Worm (Caenorhabditis elegans) whole organism, L4 larva: ENCODE data around the gene cest-9.2.
A peak's percentile ranks its signal among the peaks of the same experiment; 100 is the strongest.

ENCODE experiments used
- D1046.2 ChIP-seq: fragments of 200-800 bp; sonication (Bioruptor generic); IDR thresholded peaks from 2 replicates; pipeline ENCODE4 v1.3.6; 2022; ENCODE audit warnings: missing genetic modification characterization, missing compliant biosample characterization
- F37D6.2 ChIP-seq: sonication (generic microtip); optimal IDR thresholded peaks from 2 replicates; lab custom pipeline; 2016; ENCODE audit warnings: mild to moderate bottlenecking, missing genetic modification characterization, missing compliant biosample characterization
- F49E8.2 ChIP-seq: sonication (generic microtip); optimal IDR thresholded peaks from 2 replicates; lab custom pipeline; 2016; ENCODE audit warnings: missing compliant biosample characterization, mild to moderate bottlenecking, missing genetic modification characterization, borderline replicate concordance
- Y105C5A.15 ChIP-seq: fragments of 200-800 bp; sonication (Bioruptor generic); IDR thresholded peaks from 2 replicates; pipeline ENCODE4 v1.3.6; 2022; ENCODE audit warnings: missing genetic modification characterization, missing compliant biosample characterization
- ZK546.5 ChIP-seq, 2 experiments: sonication (generic microtip); optimal IDR thresholded peaks; 2 replicates each; lab custom pipeline; 2017; ENCODE audit warnings: missing biosample characterization in 2 of 2, missing genetic modification characterization in 2 of 2
- aha-1 ChIP-seq: fragments of 150-350 bp; peaks from one replicate; lab custom pipeline; 2014; ENCODE audit warnings: missing biosample characterization, missing genetic modification characterization
- aly-2 ChIP-seq: sonication (generic microtip); optimal IDR thresholded peaks from 2 replicates; lab custom pipeline; 2018; ENCODE audit warnings: missing biosample characterization, missing genetic modification characterization
- attf-4 ChIP-seq: sonication (generic microtip); optimal IDR thresholded peaks from 3 replicates; lab custom pipeline; 2017; ENCODE audit warnings: missing biosample characterization, missing genetic modification characterization
- ceh-32 ChIP-seq: sonication (generic microtip); optimal IDR thresholded peaks from 2 replicates; lab custom pipeline; 2016; ENCODE audit warnings: mild to moderate bottlenecking, missing genetic modification characterization, missing compliant biosample characterization; ENCODE audit not compliant: poor library complexity
- ceh-62 ChIP-seq: sonication (generic microtip); optimal IDR thresholded peaks from 2 replicates; lab custom pipeline; 2017; ENCODE audit warnings: missing biosample characterization, missing genetic modification characterization
- ceh-82 ChIP-seq: sonication (generic microtip); optimal IDR thresholded peaks from 2 replicates; lab custom pipeline; 2017; ENCODE audit warnings: missing biosample characterization, missing genetic modification characterization
- cey-2 ChIP-seq: sonication (generic microtip); optimal IDR thresholded peaks from 3 replicates; lab custom pipeline; 2017; ENCODE audit warnings: missing genetic modification characterization, mild to moderate bottlenecking, missing compliant biosample characterization, antibody characterized with exemption, borderline replicate concordance; ENCODE audit not compliant: insufficient read depth
- daf-16 ChIP-seq, 3 experiments: sonication (generic microtip); optimal IDR thresholded peaks; 2 replicates each; lab custom pipeline; 2016 to 2017; ENCODE audit warnings: missing genetic modification characterization in 3 of 3, missing genetic modification reagents in 3 of 3, mild to moderate bottlenecking in 2 of 3, missing compliant biosample characterization in 2 of 3, missing biosample characterization in 1 of 3, moderate library complexity in 1 of 3
- daf-8 ChIP-seq: fragments of 200-800 bp; sonication (Bioruptor generic); IDR thresholded peaks from 2 replicates; pipeline ENCODE4 v1.3.6; 2022; ENCODE audit warnings: missing genetic modification characterization, missing compliant biosample characterization
- dmd-6 ChIP-seq: fragments of 200-800 bp; sonication (Bioruptor generic); IDR thresholded peaks from 2 replicates; pipeline ENCODE4 v1.3.6; 2022; ENCODE audit warnings: missing genetic modification reagents, missing genetic modification characterization, missing compliant biosample characterization
- dmd-9 ChIP-seq: fragments of 200-800 bp; sonication (Bioruptor generic); IDR thresholded peaks from 2 replicates; pipeline ENCODE4 v1.3.6; 2022; ENCODE audit warnings: missing genetic modification reagents, missing genetic modification characterization, missing compliant biosample characterization
- dve-1 ChIP-seq: sonication (generic microtip); optimal IDR thresholded peaks from 2 replicates; lab custom pipeline; 2017; ENCODE audit warnings: antibody characterized with exemption, mild to moderate bottlenecking, missing genetic modification characterization, missing compliant biosample characterization; ENCODE audit not compliant: insufficient read depth
- fkh-10 ChIP-seq: fragments of 150-350 bp; optimal IDR thresholded peaks from 2 replicates; lab custom pipeline; 2014; ENCODE audit warnings: missing biosample characterization, missing genetic modification reagents, missing genetic modification characterization
- hlh-11 ChIP-seq: fragments of 200-800 bp; sonication (Bioruptor generic); optimal IDR thresholded peaks from 2 replicates; lab custom pipeline; 2018; ENCODE audit warnings: mild to moderate bottlenecking, missing genetic modification characterization, missing compliant biosample characterization
- lin-1 ChIP-seq: fragments of 200-800 bp; sonication (Bioruptor generic); IDR thresholded peaks from 2 replicates; pipeline ENCODE4 v1.3.6; 2022; ENCODE audit warnings: missing genetic modification reagents, missing genetic modification characterization, missing compliant biosample characterization
- lin-13 ChIP-seq: fragments of 150-350 bp; optimal IDR thresholded peaks from 2 replicates; lab custom pipeline; 2014; ENCODE audit warnings: missing biosample characterization, missing genetic modification reagents, missing genetic modification characterization
- lir-3 ChIP-seq: sonication (generic microtip); optimal IDR thresholded peaks from 2 replicates; lab custom pipeline; 2016; ENCODE audit warnings: mild to moderate bottlenecking, missing genetic modification characterization, missing compliant biosample characterization
- mdl-1 ChIP-seq, 2 experiments: fragments of 150-350 bp in 1 of 2; sonication (generic microtip) in 1 of 2; optimal IDR thresholded peaks; 2 replicates each; lab custom pipeline; 2014 to 2017; ENCODE audit warnings: missing biosample characterization in 2 of 2, missing genetic modification characterization in 2 of 2
- mes-2 ChIP-seq: sonication (generic microtip); optimal IDR thresholded peaks from 2 replicates; lab custom pipeline; 2016; ENCODE audit warnings: missing genotype, mild to moderate bottlenecking, missing genetic modification characterization, missing compliant biosample characterization; ENCODE audit not compliant: poor library complexity, severe bottlenecking
- mxl-2 ChIP-seq: fragments of 200-800 bp; sonication (Bioruptor generic); conservative IDR thresholded peaks from 2 replicates; pipeline ENCODE4 v1.3.6; 2022; ENCODE audit warnings: missing genetic modification reagents, missing genetic modification characterization, missing compliant biosample characterization
- nhr-28 ChIP-seq: fragments of 150-350 bp; optimal IDR thresholded peaks from 2 replicates; lab custom pipeline; 2014; ENCODE audit warnings: missing biosample characterization, missing genetic modification characterization
- nhr-6 ChIP-seq: fragments of 150-350 bp; optimal IDR thresholded peaks from 2 replicates; lab custom pipeline; 2014; ENCODE audit warnings: missing biosample characterization, missing genetic modification characterization
- nhr-77 ChIP-seq: fragments of 150-350 bp; optimal IDR thresholded peaks from 2 replicates; lab custom pipeline; 2014; ENCODE audit warnings: missing biosample characterization, missing genetic modification characterization
- php-3 ChIP-seq: fragments of 200-800 bp; sonication (Bioruptor generic); IDR thresholded peaks from 2 replicates; pipeline ENCODE4 v1.3.6; 2022; ENCODE audit warnings: missing genetic modification reagents, missing genetic modification characterization, missing compliant biosample characterization
- pqm-1 ChIP-seq: sonication (generic microtip); optimal IDR thresholded peaks from 2 replicates; lab custom pipeline; 2017; ENCODE audit warnings: missing biosample characterization, missing genetic modification characterization
- skn-1 ChIP-seq: fragments of 150-350 bp; optimal IDR thresholded peaks from 2 replicates; lab custom pipeline; 2014; ENCODE audit warnings: missing biosample characterization, missing genetic modification characterization
- snpc-1.2 ChIP-seq: fragments of 200-800 bp; sonication (Bioruptor generic); IDR thresholded peaks from 2 replicates; pipeline ENCODE4 v1.3.6; 2022; ENCODE audit warnings: missing genetic modification reagents, missing genetic modification characterization, missing compliant biosample characterization
- snpc-4 ChIP-seq: fragments of 150-350 bp; optimal IDR thresholded peaks from 2 replicates; lab custom pipeline; 2014; ENCODE audit warnings: missing biosample characterization, missing genetic modification characterization
- spr-3 ChIP-seq: fragments of 200-800 bp; sonication (Bioruptor generic); optimal IDR thresholded peaks from 2 replicates; lab custom pipeline; 2018; ENCODE audit warnings: mild to moderate bottlenecking, missing genetic modification characterization, missing compliant biosample characterization
- unc-130 ChIP-seq: sonication (generic microtip); optimal IDR thresholded peaks from 2 replicates; lab custom pipeline; 2016; ENCODE audit warnings: missing genetic modification reagents, missing genetic modification characterization, missing compliant biosample characterization
- unc-39 ChIP-seq: sonication (generic microtip); optimal IDR thresholded peaks from 2 replicates; lab custom pipeline; 2017; ENCODE audit warnings: missing biosample characterization, missing genetic modification characterization
- unc-62 ChIP-seq, 3 experiments: fragments of 150-350 bp in 1 of 3; sonication (generic microtip); optimal IDR thresholded peaks in 2 of 3; peaks in 1 of 3; 1 replicate in 1 of 3; 2 replicates in 2 of 3; lab custom pipeline; 2014 to 2017; ENCODE audit warnings: missing biosample characterization in 3 of 3, missing genetic modification characterization in 3 of 3, missing genetic modification reagents in 3 of 3, missing genotype in 1 of 3
- zag-1 ChIP-seq: fragments of 150-350 bp; optimal IDR thresholded peaks from 2 replicates; lab custom pipeline; 2014; ENCODE audit warnings: missing biosample characterization, missing genetic modification characterization
- ztf-7 ChIP-seq: fragments of 150-350 bp; optimal IDR thresholded peaks from 2 replicates; lab custom pipeline; 2014; ENCODE audit warnings: missing biosample characterization, missing genetic modification characterization

cest-9.2 gene

DNA sequence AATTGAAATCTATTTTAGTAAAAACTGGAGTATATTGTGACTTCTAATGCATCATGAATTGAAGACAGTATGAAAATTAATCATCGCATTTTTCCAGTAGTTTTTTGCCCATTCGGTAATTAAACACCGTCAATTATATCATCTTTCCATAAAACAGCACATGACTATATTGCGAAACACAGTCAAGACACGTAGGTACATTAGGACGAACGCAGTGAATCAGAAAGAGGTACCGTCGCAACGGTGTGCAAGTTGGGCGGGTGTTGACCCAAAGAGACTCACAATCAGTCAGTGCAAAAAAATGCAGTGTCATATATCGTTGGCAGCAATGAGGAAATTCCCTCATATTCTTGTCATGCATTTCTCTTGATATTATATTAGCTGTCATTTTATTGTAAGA lies 12.5 kb downstream of the cest-9.2 start:
- TF ChIP-seq nhr-77 (tag; lab: Kevin White, UChicago) (no peak), aha-1 (peak; percentile 5), F49E8.2 (no peak), daf-16 (GFP tag; optimal IDR thresholded peaks at IDR 0.05; lab: Kevin White, UChicago) (no peak), daf-16 (tag; optimal IDR thresholded peaks at IDR 0.05; lab: Kevin White, UChicago) (peak; percentile 61), dve-1 (tag; lab: Kevin White, UChicago) (peak; percentile 28), nhr-28 (tag; lab: Kevin White, UChicago) (peak; percentile 16), mdl-1 (tag; optimal IDR thresholded peaks at IDR 0.05; lab: Kevin White, UChicago) (peak in 1 of 2 experiments; percentile 47), D1046.2 (GFP tag; lab: Robert Waterston, UW) (no peak), pqm-1 (tag; lab: Kevin White, UChicago) (peak; percentile 21), nhr-6 (tag; lab: Kevin White, UChicago) (peak; percentile 74), hlh-11 (peak; percentile 5), mxl-2 (GFP tag; lab: Robert Waterston, UW) (no peak), ztf-7 (no peak), F37D6.2 (tag; lab: Kevin White, UChicago) (no peak), aly-2 (tag; lab: Kevin White, UChicago) (no peak)

DNA sequence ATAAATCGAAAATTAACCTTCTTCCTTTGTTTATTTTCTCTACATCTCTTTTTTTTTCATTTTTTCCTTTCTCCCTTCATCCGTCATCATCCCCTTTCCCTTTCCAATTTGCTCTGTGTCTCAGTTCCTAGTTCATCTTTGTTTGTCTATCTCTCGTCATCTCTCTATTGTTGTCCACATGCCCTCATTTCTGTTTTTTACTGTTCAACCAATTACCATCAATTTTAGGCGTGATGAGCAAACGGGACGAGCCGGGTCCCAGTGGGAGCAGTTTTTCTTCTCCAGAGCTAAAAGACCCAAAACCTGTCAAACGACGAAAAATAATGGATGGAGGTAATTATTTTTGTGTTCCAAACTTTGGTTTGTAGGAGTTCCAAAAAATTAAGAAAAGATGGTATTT lies 13.5 kb downstream of the cest-9.2 start, which contains the start of gene C23H4.6:
Gene C23H4.6 (plus strand): TSS at position 219 of the 400 bp plus-strand sequence.
- TF ChIP-seq snpc-4 (tag; lab: Kevin White, UChicago) (no peak), lir-3 (tag; lab: Kevin White, UChicago) (no peak), dmd-9 (no peak), unc-62 (GFP tag; optimal IDR thresholded peaks at IDR 0.05 in 1 of 2; lab: Kevin White, UChicago) (peak in 1 of 2 experiments; percentile 6), unc-62 (tag; optimal IDR thresholded peaks at IDR 0.05; lab: Kevin White, UChicago) (no peak), lin-1 (GFP tag; lab: Robert Waterston, UW) (no peak), aha-1 (peak; percentile 92), cey-2 (tag; lab: Kevin White, UChicago) (no peak), skn-1 (tag; lab: Kevin White, UChicago) (no peak), ceh-62 (tag; lab: Kevin White, UChicago) (no peak), mxl-2 (GFP tag; lab: Robert Waterston, UW) (no peak), Y105C5A.15 (no peak), mdl-1 (tag; optimal IDR thresholded peaks at IDR 0.05; lab: Kevin White, UChicago) (no peak), fkh-10 (GFP tag; lab: Kevin White, UChicago) (no peak), ceh-82 (tag; lab: Kevin White, UChicago) (no peak)
- TF ChIP-seq, all 104 proteins: peak for 2

DNA sequence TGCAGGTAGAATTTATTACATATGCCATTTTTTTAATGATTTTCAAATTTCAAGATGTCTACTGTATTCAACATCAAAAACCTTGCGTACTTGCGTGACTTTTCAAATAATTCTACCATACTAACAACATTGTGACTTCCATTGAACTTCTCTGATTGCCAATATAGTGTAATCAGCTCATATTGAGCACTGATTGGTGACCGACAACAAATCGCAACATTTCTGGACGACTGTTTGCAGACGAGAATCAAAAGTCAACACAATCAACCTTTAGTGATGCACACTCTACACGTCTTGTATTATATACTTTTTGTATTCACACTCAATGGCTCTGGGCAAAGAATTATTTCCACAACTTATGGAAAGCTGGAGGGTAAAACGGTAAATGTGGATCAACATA lies 19.5 kb downstream of the cest-9.2 start, which contains the start of gene cest-3:
Gene cest-3 (plus strand): TSS at position 190 of the 400 bp plus-strand sequence.
- TF ChIP-seq zag-1 (tag; lab: Kevin White, UChicago) (no peak), php-3 (GFP tag; lab: Robert Waterston, UW) (no peak), unc-62 (GFP tag; optimal IDR thresholded peaks at IDR 0.05 in 1 of 2; lab: Kevin White, UChicago) (no peak), unc-62 (tag; optimal IDR thresholded peaks at IDR 0.05; lab: Kevin White, UChicago) (no peak), unc-130 (GFP tag; lab: Kevin White, UChicago) (no peak), mes-2 (tag; lab: Kevin White, UChicago) (no peak), snpc-1.2 (GFP tag; lab: Robert Waterston, UW) (no peak), nhr-28 (tag; lab: Kevin White, UChicago) (peak; percentile 68), unc-39 (tag; lab: Kevin White, UChicago) (no peak), nhr-77 (tag; lab: Kevin White, UChicago) (peak; percentile 38), ceh-32 (tag; lab: Kevin White, UChicago) (no peak), spr-3 (no peak), hlh-11 (peak; percentile 24), daf-8 (GFP tag; lab: Robert Waterston, UW) (no peak), attf-4 (tag; lab: Kevin White, UChicago) (no peak), daf-16 (GFP tag; optimal IDR thresholded peaks at IDR 0.05; lab: Kevin White, UChicago) (no peak), daf-16 (tag; optimal IDR thresholded peaks at IDR 0.05; lab: Kevin White, UChicago) (peak; percentile 89), dve-1 (tag; lab: Kevin White, UChicago) (peak; percentile 5), lin-13 (GFP tag; lab: Kevin White, UChicago) (no peak), dmd-6 (GFP tag; lab: Robert Waterston, UW) (peak; percentile 51; the same call in 1 of the 2 replicates), snpc-4 (tag; lab: Kevin White, UChicago) (no peak), dmd-9 (no peak), pqm-1 (tag; lab: Kevin White, UChicago) (peak; percentile 63), ZK546.5 (tag; optimal IDR thresholded peaks at IDR 0.05; lab: Kevin White, UChicago) (no peak)
